Fruit fly (Drosophila melanogaster) whole organism, embryonic: ENCODE results near the gene Fbxl7.

Experiments
- Asciz ChIP-seq: fragments of 200-800 bp; sonication (Bioruptor generic); optimal IDR thresholded peaks from 2 replicates; lab custom pipeline; 2017; ENCODE audit warnings: missing biosample characterization, mild to moderate bottlenecking, missing genetic modification characterization, missing genetic modification reagents
- C15 ChIP-seq: fragments of 200-800 bp; sonication (Bioruptor generic); IDR thresholded peaks from 3 replicates; pipeline ENCODE4 v1.3.6; 2022; ENCODE audit warnings: missing biosample characterization, missing genetic modification characterization
- CG10147 ChIP-seq: fragments of 200-800 bp; sonication (Bioruptor generic); optimal IDR thresholded peaks from 2 replicates; lab custom pipeline; 2019; ENCODE audit warnings: missing biosample characterization, mild to moderate bottlenecking, missing genetic modification characterization, moderate library complexity
- CG10267 ChIP-seq: fragments of 200-800 bp; sonication (Bioruptor generic); optimal IDR thresholded peaks from 2 replicates; lab custom pipeline; 2018; ENCODE audit warnings: missing biosample characterization, mild to moderate bottlenecking, missing genetic modification characterization, moderate library complexity
- CG12071 ChIP-seq: fragments of 200-800 bp; sonication (Bioruptor generic); optimal IDR thresholded peaks from 3 replicates; lab custom pipeline; 2018; ENCODE audit warnings: missing biosample characterization, mild to moderate bottlenecking, missing genetic modification characterization
- CG1233 ChIP-seq: fragments of 200-800 bp; sonication (Bioruptor generic); optimal IDR thresholded peaks from 4 replicates; lab custom pipeline; 2018; ENCODE audit warnings: missing biosample characterization, mild to moderate bottlenecking, missing genetic modification characterization
- CG14710 ChIP-seq: fragments of 200-800 bp; sonication (Bioruptor generic); optimal IDR thresholded peaks from 3 replicates; lab custom pipeline; 2019; ENCODE audit warnings: missing biosample characterization, mild to moderate bottlenecking, missing genetic modification characterization, moderate library complexity
- CG1647 ChIP-seq: fragments of 200-800 bp; sonication (Bioruptor generic); optimal IDR thresholded peaks from 3 replicates; lab custom pipeline; 2016; ENCODE audit warnings: missing biosample characterization, missing genetic modification characterization
- CG1832 ChIP-seq: fragments of 200-800 bp; sonication (Bioruptor generic); optimal IDR thresholded peaks from 2 replicates; lab custom pipeline; 2017; ENCODE audit warnings: missing biosample characterization, mild to moderate bottlenecking, missing genetic modification characterization, inconsistent platforms
- CG18476 ChIP-seq: fragments of 200-800 bp; sonication (Bioruptor generic); optimal IDR thresholded peaks from 2 replicates; lab custom pipeline; 2016; ENCODE audit warnings: missing biosample characterization, mild to moderate bottlenecking, missing genetic modification characterization
- CG18599 ChIP-seq: fragments of 200-800 bp; sonication (Bioruptor generic); optimal IDR thresholded peaks from 3 replicates; lab custom pipeline; 2017; ENCODE audit warnings: missing biosample characterization, missing genetic modification characterization, mild to moderate bottlenecking, moderate library complexity, missing genetic modification reagents
- CG2199 ChIP-seq: fragments of 200-800 bp; sonication (Bioruptor generic); IDR thresholded peaks from 3 replicates; pipeline ENCODE4 v1.3.6; 2022; ENCODE audit warnings: missing biosample characterization, missing genetic modification characterization
- CG33213 ChIP-seq: fragments of 200-800 bp; sonication (Bioruptor generic); optimal IDR thresholded peaks from 3 replicates; lab custom pipeline; 2016; ENCODE audit warnings: missing biosample characterization, missing genetic modification characterization
- CG34376 ChIP-seq: fragments of 200-800 bp; sonication (Bioruptor generic); optimal IDR thresholded peaks from 2 replicates; lab custom pipeline; 2018; ENCODE audit warnings: missing biosample characterization, mild to moderate bottlenecking, missing genetic modification characterization
- CG6683 ChIP-seq: fragments of 200-800 bp; sonication (Bioruptor generic); optimal IDR thresholded peaks from 2 replicates; lab custom pipeline; 2017; ENCODE audit warnings: missing biosample characterization, mild to moderate bottlenecking, missing genetic modification characterization, missing genetic modification reagents
- CG6791 ChIP-seq: fragments of 200-800 bp; sonication (Bioruptor generic); IDR thresholded peaks from 3 replicates; pipeline ENCODE4 v1.3.6; 2022; ENCODE audit warnings: missing biosample characterization, missing genetic modification characterization; ENCODE audit not compliant: partially characterized antibody
- CG6813 ChIP-seq: fragments of 200-800 bp; sonication (Bioruptor generic); optimal IDR thresholded peaks from 2 replicates; lab custom pipeline; 2017; ENCODE audit warnings: missing biosample characterization, missing genetic modification characterization, mild to moderate bottlenecking, moderate library complexity, missing genetic modification reagents
- CG7745 ChIP-seq: fragments of 200-800 bp; sonication (Bioruptor generic); optimal IDR thresholded peaks from 2 replicates; lab custom pipeline; 2018; ENCODE audit warnings: missing biosample characterization, mild to moderate bottlenecking, missing genetic modification characterization, moderate library complexity
- CG7987 ChIP-seq: fragments of 200-800 bp; sonication (Bioruptor generic); optimal IDR thresholded peaks from 2 replicates; lab custom pipeline; 2018; ENCODE audit warnings: missing biosample characterization, mild to moderate bottlenecking, missing genetic modification characterization, moderate library complexity
- CG8089 ChIP-seq: fragments of 200-800 bp; sonication (Bioruptor generic); optimal IDR thresholded peaks from 3 replicates; lab custom pipeline; 2016; ENCODE audit warnings: missing biosample characterization, missing genetic modification characterization
- CG8765 ChIP-seq: fragments of 200-800 bp; sonication (Bioruptor generic); IDR thresholded peaks from 2 replicates; pipeline ENCODE4 v1.3.6; 2022; ENCODE audit warnings: missing biosample characterization, missing genetic modification characterization
- CG8944 ChIP-seq: fragments of 200-800 bp; sonication (Bioruptor generic); optimal IDR thresholded peaks from 3 replicates; lab custom pipeline; 2016; ENCODE audit warnings: missing biosample characterization, missing genetic modification characterization
- CG9876 ChIP-seq: fragments of 200-800 bp; sonication (Bioruptor generic); optimal IDR thresholded peaks from 2 replicates; lab custom pipeline; 2016; ENCODE audit warnings: missing biosample characterization, missing genetic modification characterization
- Chrac-16 ChIP-seq: fragments of 200-800 bp; sonication (Bioruptor generic); optimal IDR thresholded peaks from 3 replicates; lab custom pipeline; 2016; ENCODE audit warnings: missing biosample characterization, missing genetic modification characterization
- D19A ChIP-seq: fragments of 200-800 bp; optimal IDR thresholded peaks from 3 replicates; lab custom pipeline; 2019; ENCODE audit warnings: missing biosample characterization, mild to moderate bottlenecking, missing genetic modification characterization, moderate library complexity
- Doc2 ChIP-seq: fragments of 200-800 bp; sonication (Bioruptor generic); IDR thresholded peaks from 2 replicates; pipeline ENCODE4 v1.3.6; 2022; ENCODE audit warnings: missing biosample characterization, missing genetic modification characterization
- E2f1 ChIP-seq: fragments of 200-800 bp; sonication (Bioruptor generic); IDR thresholded peaks from 2 replicates; pipeline ENCODE4 v1.3.6; 2022; ENCODE audit warnings: missing biosample characterization, missing genetic modification characterization
- E2f2 ChIP-seq: fragments of 200-800 bp; sonication (Bioruptor generic); IDR thresholded peaks from 2 replicates; pipeline ENCODE4 v1.3.6; 2022; ENCODE audit warnings: missing biosample characterization, missing genetic modification characterization
- Gsc ChIP-seq: fragments of 200-800 bp; sonication (Bioruptor generic); IDR thresholded peaks from 2 replicates; pipeline ENCODE4 v1.3.6; 2022; ENCODE audit warnings: missing biosample characterization, missing genetic modification characterization
- Hey ChIP-seq: fragments of 200-800 bp; sonication (Bioruptor generic); optimal IDR thresholded peaks from 3 replicates; lab custom pipeline; 2018; ENCODE audit warnings: missing biosample characterization, mild to moderate bottlenecking, missing genetic modification characterization
- Hmr ChIP-seq: fragments of 200-800 bp; sonication (Bioruptor generic); optimal IDR thresholded peaks from 3 replicates; lab custom pipeline; 2017; ENCODE audit warnings: mild to moderate bottlenecking, missing biosample characterization, missing genetic modification reagents, missing genetic modification characterization
- Hr51 ChIP-seq, 2 experiments: fragments of 200-800 bp; sonication (Bioruptor generic); optimal IDR thresholded peaks; 2 replicates in 1 of 2; 3 replicates in 1 of 2; lab custom pipeline; 2016 to 2018; ENCODE audit warnings: missing biosample characterization in 2 of 2, missing genetic modification characterization in 2 of 2, mild to moderate bottlenecking in 1 of 2, moderate library complexity in 1 of 2
- Hr78 ChIP-seq, 2 experiments: fragments of 200-800 bp in 1 of 2; fragments of >200 bp in 1 of 2; sonication (Bioruptor generic) in 1 of 2; optimal IDR thresholded peaks; 2 replicates each; lab custom pipeline; 2017 to 2019; ENCODE audit warnings: missing biosample characterization in 2 of 2, missing genetic modification characterization in 2 of 2, mild to moderate bottlenecking in 1 of 2, moderate library complexity in 1 of 2
- Kr ChIP-seq: fragments of 200-800 bp; sonication (Bioruptor generic); optimal IDR thresholded peaks from 2 replicates; lab custom pipeline; 2017; ENCODE audit warnings: missing biosample characterization, mild to moderate bottlenecking, missing genetic modification characterization
- Med ChIP-seq: fragments of 200-800 bp; sonication (Bioruptor generic); peaks from one replicate; lab custom pipeline; 2016; ENCODE audit warnings: missing biosample characterization, missing genetic modification characterization, mild to moderate bottlenecking, inconsistent platforms, moderate library complexity
- Mes4 ChIP-seq: fragments of 200-800 bp; sonication (Bioruptor generic); optimal IDR thresholded peaks from 2 replicates; lab custom pipeline; 2016; ENCODE audit warnings: missing biosample characterization, missing genetic modification characterization
- Opbp ChIP-seq: fragments of 200-800 bp; sonication (Bioruptor generic); IDR thresholded peaks from 3 replicates; pipeline ENCODE4 v1.3.6; 2022; ENCODE audit warnings: missing biosample characterization, missing genetic modification characterization; ENCODE audit not compliant: partially characterized antibody
- PHDP ChIP-seq: fragments of 200-800 bp; sonication (Bioruptor generic); optimal IDR thresholded peaks from 3 replicates; lab custom pipeline; 2018; ENCODE audit warnings: missing biosample characterization, mild to moderate bottlenecking, missing genetic modification characterization, moderate library complexity
- bcd ChIP-seq: fragments of 200-800 bp; sonication (Bioruptor generic); optimal IDR thresholded peaks from 2 replicates; lab custom pipeline; 2017; ENCODE audit warnings: missing biosample characterization, mild to moderate bottlenecking, missing genetic modification characterization
- crc ChIP-seq: fragments of 200-800 bp; sonication (Bioruptor generic); optimal IDR thresholded peaks from 2 replicates; lab custom pipeline; 2016; ENCODE audit warnings: missing biosample characterization, missing genetic modification characterization
- jigr1 ChIP-seq: fragments of 200-800 bp; sonication (Bioruptor generic); IDR thresholded peaks from 3 replicates; pipeline ENCODE4 v1.3.6; 2022; ENCODE audit warnings: missing biosample characterization, missing genetic modification characterization
- knrl ChIP-seq: fragments of 200-800 bp; sonication (Bioruptor generic); IDR thresholded peaks from 3 replicates; pipeline ENCODE4 v1.3.6; 2022; ENCODE audit warnings: missing biosample characterization, missing genetic modification characterization; ENCODE audit not compliant: partially characterized antibody
- maf-S ChIP-seq: fragments of 200-800 bp; sonication (Bioruptor generic); optimal IDR thresholded peaks from 2 replicates; lab custom pipeline; 2016; ENCODE audit warnings: missing biosample characterization, missing genetic modification characterization
- mirr ChIP-seq: fragments of 200-800 bp; sonication (Bioruptor generic); optimal IDR thresholded peaks from 3 replicates; lab custom pipeline; 2018; ENCODE audit warnings: missing biosample characterization, mild to moderate bottlenecking, missing genetic modification characterization
- nmo ChIP-seq: fragments of 200-800 bp; sonication (Bioruptor generic); optimal IDR thresholded peaks from 2 replicates; lab custom pipeline; 2018; ENCODE audit warnings: missing biosample characterization, mild to moderate bottlenecking, missing genetic modification characterization, moderate library complexity
- odd ChIP-seq: fragments of 200-800 bp; sonication (Bioruptor generic); optimal IDR thresholded peaks from 2 replicates; lab custom pipeline; 2017; ENCODE audit warnings: missing biosample characterization, mild to moderate bottlenecking, missing genetic modification characterization
- scrt ChIP-seq: fragments of 200-800 bp; sonication (Bioruptor generic); optimal IDR thresholded peaks from 2 replicates; lab custom pipeline; 2018; ENCODE audit warnings: missing biosample characterization, mild to moderate bottlenecking, missing genetic modification characterization, moderate library complexity
- slou ChIP-seq: fragments of 200-800 bp; sonication (Bioruptor generic); optimal IDR thresholded peaks from 3 replicates; lab custom pipeline; 2016; ENCODE audit warnings: missing biosample characterization, missing genetic modification characterization
- wek ChIP-seq: fragments of 200-800 bp; sonication (Bioruptor generic); optimal IDR thresholded peaks from 3 replicates; lab custom pipeline; 2018; ENCODE audit warnings: missing biosample characterization, mild to moderate bottlenecking, missing genetic modification characterization, moderate library complexity
- zen ChIP-seq: fragments of 200-800 bp; sonication (Bioruptor generic); optimal IDR thresholded peaks from 3 replicates; lab custom pipeline; 2018; ENCODE audit warnings: missing biosample characterization, mild to moderate bottlenecking, missing genetic modification characterization, moderate library complexity

Gene Fbxl7

DNA sequence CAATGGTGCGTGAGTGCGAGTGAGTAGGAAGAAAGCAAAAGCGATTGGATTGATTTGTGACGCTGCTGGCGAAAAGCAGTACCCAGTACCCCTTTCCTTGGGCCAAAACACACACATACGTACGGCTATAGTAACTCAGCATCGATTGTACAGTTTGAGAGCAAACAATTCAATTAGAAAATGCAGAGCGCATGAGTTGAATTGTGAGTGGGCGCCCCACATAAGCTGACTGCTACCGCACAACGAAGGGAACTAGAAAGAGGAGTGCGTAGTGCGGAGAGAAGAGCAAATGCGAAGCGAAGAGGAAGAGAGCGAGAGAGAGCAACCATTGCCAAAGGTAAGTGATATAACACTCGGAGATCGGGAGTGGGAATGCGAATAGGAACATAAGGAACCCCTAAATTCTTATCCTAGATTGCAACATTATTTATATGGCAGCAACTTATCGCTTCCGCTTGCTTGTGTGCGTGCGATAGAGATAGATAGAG lies 52.8 kb downstream of the Fbxl7 start (continued):
- TF ChIP-seq PHDP (no peak), Gsc (GFP tag; lab: Robert Waterston, UW) (no peak), Doc2 (no peak), jigr1 (no peak), CG7745 (tag; lab: Kevin White, UChicago) (no peak), Kr (peak; percentile 19), CG14710 (no peak), D19A (tag; lab: Kevin White, UChicago) (no peak), CG6813 (GFP tag; lab: Kevin White, UChicago) (no peak), CG6791 (GFP tag; lab: Robert Waterston, UW) (no peak), maf-S (GFP tag; lab: Kevin White, UChicago) (peak; percentile 17), knrl (GFP tag; lab: Robert Waterston, UW) (no peak), CG12071 (GFP tag; lab: Kevin White, UChicago) (peak; percentile 30), Hey (tag; lab: Kevin White, UChicago) (peak; percentile 29), C15 (GFP tag; lab: Robert Waterston, UW) (no peak), CG2199 (GFP tag; lab: Robert Waterston, UW) (no peak), Chrac-16 (GFP tag; lab: Kevin White, UChicago) (no peak), Hr51 (GFP tag; optimal IDR thresholded peaks at IDR 0.05; lab: Kevin White, UChicago) (no peak), odd (no peak), CG8765 (no peak), Asciz (no peak), CG9876 (no peak), zen (tag; lab: Kevin White, UChicago) (peak; percentile 7), bcd (no peak), Hr78 (GFP tag; optimal IDR thresholded peaks at IDR 0.05; lab: Kevin White, UChicago) (no peak), wek (GFP tag; lab: Kevin White, UChicago) (peak; percentile 22), E2f1 (GFP tag; lab: Robert Waterston, UW) (no peak), CG6683 (GFP tag; lab: Kevin White, UChicago) (no peak), E2f2 (no peak), CG1832 (GFP tag; lab: Kevin White, UChicago) (peak; percentile 82), CG10267 (tag; lab: Kevin White, UChicago) (no peak), CG8089 (GFP tag; lab: Kevin White, UChicago) (peak; percentile 2), CG7987 (GFP tag; lab: Kevin White, UChicago) (peak; percentile 62), mirr (GFP tag; lab: Kevin White, UChicago) (peak; percentile 25), slou (GFP tag; lab: Kevin White, UChicago) (no peak), Med (GFP tag; lab: Kevin White, UChicago) (peak; percentile 66), nmo (GFP tag; lab: Kevin White, UChicago) (peak; percentile 24), CG8944 (GFP tag; lab: Kevin White, UChicago) (no peak), CG10147 (no peak), CG33213 (GFP tag; lab: Kevin White, UChicago) (no peak), CG18476 (GFP tag; lab: Kevin White, UChicago) (no peak), scrt (GFP tag; lab: Kevin White, UChicago) (no peak), CG1647 (GFP tag; lab: Kevin White, UChicago) (no peak), crc (GFP tag; lab: Kevin White, UChicago) (no peak), CG1233 (no peak), Hmr (GFP tag; lab: Kevin White, UChicago) (peak; percentile 22), CG18599 (GFP tag; lab: Kevin White, UChicago) (no peak), CG34376 (GFP tag; lab: Kevin White, UChicago) (peak; percentile 76), Opbp (GFP tag; lab: Robert Waterston, UW) (no peak), Mes4 (GFP tag; lab: Kevin White, UChicago) (no peak)
